Fruit fly (Drosophila melanogaster): ENCODE results near the gene CG5921.

The CG5921 gene

dm6 chrX:6050935-6051656 lies 468 bp downstream of the CG5921 start:
- TF ChIP-seq pad (GFP tag; optimal IDR thresholded peaks at IDR 0.05) (no peak), tj (GFP tag; optimal IDR thresholded peaks at IDR 0.05) (peak; percentile 100), cnc (optimal IDR thresholded peaks at IDR 0.05) (no peak)

DNA sequence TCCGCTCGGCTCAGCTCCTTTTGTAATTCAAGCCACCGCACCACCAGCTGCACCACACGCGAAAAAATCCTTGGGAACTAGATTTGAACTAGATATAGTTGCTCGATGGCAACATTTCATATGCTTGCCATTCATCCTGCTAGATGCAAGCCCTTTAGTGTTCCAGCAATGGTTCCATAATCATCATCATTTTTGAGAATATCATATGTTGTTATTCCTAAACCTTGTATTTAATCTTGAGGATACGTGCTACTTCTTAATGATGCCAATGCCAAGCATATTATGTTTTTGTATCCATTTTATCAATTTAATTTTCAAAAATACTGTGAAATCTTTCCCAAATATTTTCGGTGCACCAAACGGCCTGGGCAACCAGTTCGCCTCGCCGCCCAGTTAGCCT lies 2.2 kb downstream of the CG5921 start:
- no peak for TF ChIP-seq CG12768 (GFP tag; optimal IDR thresholded peaks at IDR 0.05)
- TF ChIP-seq bab1 (GFP tag; optimal IDR thresholded peaks at IDR 0.05) = no peak
- no peak for TF ChIP-seq Mnt (GFP tag; optimal IDR thresholded peaks at IDR 0.05)
- TF ChIP-seq CG33017 (tag; optimal IDR thresholded peaks at IDR 0.05) = no peak
- TF ChIP-seq cic (GFP tag; optimal IDR thresholded peaks at IDR 0.05) = no peak
- TF ChIP-seq CG11617 (GFP tag; optimal IDR thresholded peaks at IDR 0.05) = no peak
- TF ChIP-seq cnc (optimal IDR thresholded peaks at IDR 0.05) = no peak
- no peak for TF ChIP-seq Clk (GFP tag; optimal IDR thresholded peaks at IDR 0.05)
- TF ChIP-seq CG1620 (GFP tag; optimal IDR thresholded peaks at IDR 0.05) = no peak
- no peak for TF ChIP-seq Crg-1 (GFP tag; optimal IDR thresholded peaks at IDR 0.05)
- TF ChIP-seq CG14711 (tag; optimal IDR thresholded peaks at IDR 0.05) = no peak
- TF ChIP-seq CG7045 (GFP tag; optimal IDR thresholded peaks at IDR 0.05) = no peak
- TF ChIP-seq CG7101 (tag; optimal IDR thresholded peaks at IDR 0.05) = no peak
- no peak for TF ChIP-seq kay (GFP tag; ENCODE audit: borderline replicate concordance)
- no peak for TF ChIP-seq ovo (GFP tag; optimal IDR thresholded peaks at IDR 0.05)
- TF ChIP-seq Hr96 (GFP tag; optimal IDR thresholded peaks at IDR 0.05) = no peak
- TF ChIP-seq tj (GFP tag; optimal IDR thresholded peaks at IDR 0.05) = no peak
- no peak for TF ChIP-seq toe (GFP tag; optimal IDR thresholded peaks at IDR 0.05)

dm6 chrX:6054031-6054430 lies 3.4 kb downstream of the CG5921 start:
- TF ChIP-seq CG7101 (tag; optimal IDR thresholded peaks at IDR 0.05) = no peak
- TF ChIP-seq Hr96 (GFP tag; optimal IDR thresholded peaks at IDR 0.05) = no peak
- TF ChIP-seq kay (GFP tag; ENCODE audit: borderline replicate concordance) = no peak
- no peak for TF ChIP-seq CG11617 (GFP tag; optimal IDR thresholded peaks at IDR 0.05)
- no peak for TF ChIP-seq CG14711 (tag; optimal IDR thresholded peaks at IDR 0.05)
- TF ChIP-seq CG33017 (tag; optimal IDR thresholded peaks at IDR 0.05) = no peak
- no peak for TF ChIP-seq pad (GFP tag; optimal IDR thresholded peaks at IDR 0.05)
- no peak for TF ChIP-seq Clk (GFP tag; optimal IDR thresholded peaks at IDR 0.05)
- TF ChIP-seq CG5204 (GFP tag; optimal IDR thresholded peaks at IDR 0.05) = no peak
- no peak for TF ChIP-seq Crg-1 (GFP tag; optimal IDR thresholded peaks at IDR 0.05)
- no peak for TF ChIP-seq CG7045 (GFP tag; optimal IDR thresholded peaks at IDR 0.05)
- TF ChIP-seq bab1 (GFP tag; optimal IDR thresholded peaks at IDR 0.05) = no peak
- TF ChIP-seq Mnt (GFP tag; optimal IDR thresholded peaks at IDR 0.05) = no peak
- no peak for TF ChIP-seq cic (GFP tag; optimal IDR thresholded peaks at IDR 0.05)
- TF ChIP-seq CG12768 (GFP tag; optimal IDR thresholded peaks at IDR 0.05) = no peak
- TF ChIP-seq toe (GFP tag; optimal IDR thresholded peaks at IDR 0.05) = no peak
- no peak for TF ChIP-seq tj (GFP tag; optimal IDR thresholded peaks at IDR 0.05)
- TF ChIP-seq CG1620 (GFP tag; optimal IDR thresholded peaks at IDR 0.05) = no peak

DNA sequence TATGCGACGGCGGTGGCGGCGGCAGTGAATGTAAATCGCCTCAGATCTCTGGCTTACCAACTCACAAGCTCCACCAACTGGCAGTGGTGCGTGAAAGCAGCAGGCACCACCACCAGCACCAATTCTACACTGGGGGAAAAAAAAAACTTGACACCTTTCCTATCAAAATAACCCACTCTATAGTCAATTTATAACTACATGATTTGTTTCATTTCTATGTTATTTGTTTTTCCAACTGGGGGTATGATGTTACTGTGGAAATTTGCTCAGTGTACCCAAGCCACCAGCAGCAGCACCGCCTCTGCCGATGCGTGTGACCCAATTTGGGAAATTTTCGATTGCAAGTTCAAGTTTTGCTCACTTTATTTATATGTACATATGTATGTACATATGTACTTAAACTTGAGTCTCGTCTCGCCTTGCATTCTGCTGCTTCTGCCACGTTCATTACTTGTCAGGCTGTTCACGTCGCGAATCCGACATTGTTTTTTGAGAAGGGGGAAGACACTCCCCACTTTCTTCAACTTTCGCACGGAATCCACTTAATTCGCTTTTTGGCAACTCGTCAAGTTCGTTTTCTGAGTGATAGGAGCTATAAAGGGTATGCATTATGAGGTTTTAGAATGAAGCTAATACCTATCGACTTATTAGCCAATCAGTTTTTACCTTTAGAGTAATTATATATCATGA lies 8.7 kb downstream of the CG5921 start:
- TF ChIP-seq CG14711 (tag; optimal IDR thresholded peaks at IDR 0.05) (no peak), Crg-1 (GFP tag; optimal IDR thresholded peaks at IDR 0.05) (no peak), CG33017 (tag; optimal IDR thresholded peaks at IDR 0.05) (no peak), ovo (GFP tag; optimal IDR thresholded peaks at IDR 0.05) (no peak), Hr96 (GFP tag; optimal IDR thresholded peaks at IDR 0.05) (no peak), Mnt (GFP tag; optimal IDR thresholded peaks at IDR 0.05) (no peak)

DNA sequence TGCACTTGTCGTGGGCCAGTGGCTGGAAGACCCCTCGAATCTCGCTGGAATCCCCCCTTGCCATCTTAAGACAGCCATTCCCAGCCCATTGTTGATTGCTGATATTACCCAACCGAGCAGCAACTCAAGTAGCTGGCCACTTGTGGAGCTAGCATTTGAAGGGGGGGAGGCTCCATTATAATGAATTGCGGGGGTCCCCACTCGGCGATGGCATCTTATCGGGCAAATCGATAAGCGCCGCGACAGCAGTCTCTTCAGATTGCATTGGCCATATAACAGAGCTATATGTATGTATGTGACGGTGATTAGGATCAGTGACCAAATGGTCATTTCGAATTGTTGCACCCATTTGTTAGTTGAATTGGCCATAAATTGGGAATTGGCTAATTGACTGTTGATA lies 11.5 kb downstream of the CG5921 start:
- no peak for TF ChIP-seq ovo (GFP tag; optimal IDR thresholded peaks at IDR 0.05)
- TF ChIP-seq pad (GFP tag; optimal IDR thresholded peaks at IDR 0.05) = no peak
- TF ChIP-seq CG14711 (tag; optimal IDR thresholded peaks at IDR 0.05) = no peak
- no peak for TF ChIP-seq cic (GFP tag; optimal IDR thresholded peaks at IDR 0.05)
- TF ChIP-seq tj (GFP tag; optimal IDR thresholded peaks at IDR 0.05) = no peak
- no peak for TF ChIP-seq CG1620 (GFP tag; optimal IDR thresholded peaks at IDR 0.05)

dm6 chrX:6064508-6064907 lies 13.9 kb downstream of the CG5921 start:
- TF ChIP-seq CG14711 (tag; optimal IDR thresholded peaks at IDR 0.05) = no peak
- no peak for TF ChIP-seq Hr96 (GFP tag; optimal IDR thresholded peaks at IDR 0.05)
- no peak for TF ChIP-seq tj (GFP tag; optimal IDR thresholded peaks at IDR 0.05)
- TF ChIP-seq CG7101 (tag; optimal IDR thresholded peaks at IDR 0.05) = no peak
- TF ChIP-seq pad (GFP tag; optimal IDR thresholded peaks at IDR 0.05) = no peak
- TF ChIP-seq CG1620 (GFP tag; optimal IDR thresholded peaks at IDR 0.05) = no peak
- TF ChIP-seq Crg-1 (GFP tag; optimal IDR thresholded peaks at IDR 0.05) = no peak
- TF ChIP-seq CG5204 (GFP tag; optimal IDR thresholded peaks at IDR 0.05) = no peak
- no peak for TF ChIP-seq kay (GFP tag; ENCODE audit: borderline replicate concordance)
- no peak for TF ChIP-seq toe (GFP tag; optimal IDR thresholded peaks at IDR 0.05)
- no peak for TF ChIP-seq CG11617 (GFP tag; optimal IDR thresholded peaks at IDR 0.05)
- TF ChIP-seq Mnt (GFP tag; optimal IDR thresholded peaks at IDR 0.05) = no peak
- TF ChIP-seq CG7045 (GFP tag; optimal IDR thresholded peaks at IDR 0.05) = no peak
- no peak for TF ChIP-seq cnc (optimal IDR thresholded peaks at IDR 0.05)
- no peak for TF ChIP-seq bab1 (GFP tag; optimal IDR thresholded peaks at IDR 0.05)

All from whole organism, adult.